Worm (Caenorhabditis elegans): ENCODE data around the gene ZK1098.3.

DNA sequence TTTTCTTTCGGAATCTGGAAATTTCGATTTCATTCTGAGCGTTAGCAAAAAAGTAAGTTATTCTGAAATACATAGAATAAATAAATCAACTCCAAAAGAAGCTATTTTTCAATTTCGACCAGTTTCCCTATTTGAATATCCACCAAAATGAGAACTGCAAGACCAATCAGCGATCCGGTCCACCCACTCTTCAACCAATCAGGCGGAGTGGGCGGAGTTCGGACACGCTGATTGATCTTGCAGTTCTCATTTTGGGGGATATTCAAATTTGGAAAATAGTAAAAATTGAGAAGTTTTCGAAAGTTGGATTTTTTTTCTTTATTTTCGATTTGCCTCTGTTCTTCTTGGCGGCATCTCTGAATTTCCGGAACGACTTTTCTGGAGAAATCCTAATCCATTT, 32.4 kb upstream of the ZK1098.3 start:
- no peak for TF ChIP-seq zip-8 (tag; optimal IDR thresholded peaks at IDR 0.05)
- no peak for TF ChIP-seq ztf-11 (tag; optimal IDR thresholded peaks at IDR 0.05)
- TF ChIP-seq nhr-237 (tag; optimal IDR thresholded peaks at IDR 0.05) = no peak
- TF ChIP-seq blmp-1 (tag; optimal IDR thresholded peaks at IDR 0.05) = no peak
- TF ChIP-seq unc-62 (GFP tag; optimal IDR thresholded peaks at IDR 0.05) = no peak
